Fruit fly (Drosophila melanogaster) whole organism, embryonic: ENCODE results near the gene Ae2.
A peak's percentile ranks its signal among the peaks of the same experiment; 100 is the strongest.

ENCODE experiments used
- Atf-2 ChIP-seq: fragments of 200-800 bp; sonication (Bioruptor generic); optimal IDR thresholded peaks from 2 replicates; lab custom pipeline; 2016; ENCODE audit warnings: missing biosample characterization, missing genetic modification characterization
- CG12236 ChIP-seq: fragments of 200-800 bp; sonication (Bioruptor generic); optimal IDR thresholded peaks from 2 replicates; lab custom pipeline; 2016; ENCODE audit warnings: missing biosample characterization, missing genetic modification characterization
- CG12744 ChIP-seq: fragments of 200-800 bp; sonication (Bioruptor generic); optimal IDR thresholded peaks from 2 replicates; lab custom pipeline; 2016; ENCODE audit warnings: missing biosample characterization, missing genetic modification characterization
- CG12942 ChIP-seq: fragments of 200-800 bp; sonication (Bioruptor generic); optimal IDR thresholded peaks from 3 replicates; lab custom pipeline; 2016; ENCODE audit warnings: missing biosample characterization, missing genetic modification characterization
- CG13296 ChIP-seq: fragments of 200-800 bp; sonication (Bioruptor generic); optimal IDR thresholded peaks from 3 replicates; lab custom pipeline; 2018; ENCODE audit warnings: missing biosample characterization, mild to moderate bottlenecking, missing genetic modification characterization
- CG13894 ChIP-seq: fragments of 200-800 bp; sonication (Bioruptor generic); optimal IDR thresholded peaks from 3 replicates; lab custom pipeline; 2018; ENCODE audit warnings: missing biosample characterization, mild to moderate bottlenecking, missing genetic modification characterization, moderate library complexity
- CG1529 ChIP-seq: fragments of 200-800 bp; sonication (Bioruptor generic); optimal IDR thresholded peaks from 3 replicates; lab custom pipeline; 2018; ENCODE audit warnings: missing biosample characterization, missing genetic modification characterization
- CG1647 ChIP-seq: fragments of 200-800 bp; sonication (Bioruptor generic); optimal IDR thresholded peaks from 3 replicates; lab custom pipeline; 2016; ENCODE audit warnings: missing biosample characterization, missing genetic modification characterization
- CG16779 ChIP-seq: fragments of 200-800 bp; sonication (Bioruptor generic); IDR thresholded peaks from 2 replicates; pipeline ENCODE4 v1.3.6; 2022; ENCODE audit warnings: missing biosample characterization, missing genetic modification characterization
- CG17568 ChIP-seq: fragments of 200-800 bp; sonication (Bioruptor generic); optimal IDR thresholded peaks from 2 replicates; lab custom pipeline; 2018; ENCODE audit warnings: missing biosample characterization, mild to moderate bottlenecking, missing genetic modification characterization, moderate library complexity
- CG17802 ChIP-seq: fragments of 200-800 bp; sonication (Bioruptor generic); optimal IDR thresholded peaks from 2 replicates; lab custom pipeline; 2018; ENCODE audit warnings: missing biosample characterization, mild to moderate bottlenecking, missing genetic modification characterization, moderate library complexity
- CG17829 ChIP-seq: fragments of 200-800 bp; optimal IDR thresholded peaks from 2 replicates; lab custom pipeline; 2019; ENCODE audit warnings: missing biosample characterization, mild to moderate bottlenecking, missing genetic modification characterization, moderate library complexity
- CG2116 ChIP-seq: fragments of 200-800 bp; sonication (Bioruptor generic); optimal IDR thresholded peaks from 3 replicates; lab custom pipeline; 2018; ENCODE audit warnings: missing biosample characterization, mild to moderate bottlenecking, missing genetic modification characterization
- CG2129 ChIP-seq: fragments of 200-800 bp; sonication (Bioruptor generic); IDR thresholded peaks from 2 replicates; pipeline ENCODE4 v1.3.6; 2022; ENCODE audit warnings: missing biosample characterization, missing genetic modification characterization; ENCODE audit not compliant: partially characterized antibody
- CG2678 ChIP-seq: fragments of 200-800 bp; sonication (Bioruptor generic); optimal IDR thresholded peaks from 3 replicates; lab custom pipeline; 2019; ENCODE audit warnings: missing biosample characterization, mild to moderate bottlenecking, missing genetic modification characterization, moderate library complexity
- CG9437 ChIP-seq: fragments of 200-800 bp; sonication (Bioruptor generic); optimal IDR thresholded peaks from 2 replicates; lab custom pipeline; 2018; ENCODE audit warnings: missing biosample characterization, mild to moderate bottlenecking, missing genetic modification characterization
- CG9727 ChIP-seq: fragments of 200-800 bp; sonication (Bioruptor generic); optimal IDR thresholded peaks from 3 replicates; lab custom pipeline; 2017; ENCODE audit warnings: missing biosample characterization, mild to moderate bottlenecking, missing genetic modification characterization
- CG9876 ChIP-seq: fragments of 200-800 bp; sonication (Bioruptor generic); optimal IDR thresholded peaks from 2 replicates; lab custom pipeline; 2016; ENCODE audit warnings: missing biosample characterization, missing genetic modification characterization
- CTCF ChIP-seq: fragments of 200-800 bp; sonication (Bioruptor generic); optimal IDR thresholded peaks from 2 replicates; lab custom pipeline; 2017; ENCODE audit warnings: missing biosample characterization, mild to moderate bottlenecking, missing genetic modification characterization, moderate library complexity
- D19B ChIP-seq: fragments of 200-800 bp; sonication (Bioruptor generic); optimal IDR thresholded peaks from 2 replicates; lab custom pipeline; 2017; ENCODE audit warnings: missing biosample characterization, mild to moderate bottlenecking, missing genetic modification characterization
- E2f1 ChIP-seq: fragments of 200-800 bp; sonication (Bioruptor generic); IDR thresholded peaks from 2 replicates; pipeline ENCODE4 v1.3.6; 2022; ENCODE audit warnings: missing biosample characterization, missing genetic modification characterization
- H2.0 ChIP-seq: fragments of 200-800 bp; sonication (Bioruptor generic); IDR thresholded peaks from 2 replicates; pipeline ENCODE4 v1.3.6; 2022; ENCODE audit warnings: missing biosample characterization, missing genetic modification characterization
- HLH54F ChIP-seq: fragments of 200-800 bp; sonication (Bioruptor generic); optimal IDR thresholded peaks from 3 replicates; lab custom pipeline; 2016; ENCODE audit warnings: missing biosample characterization, missing genetic modification characterization
- Hmx ChIP-seq: fragments of 200-800 bp; sonication (Bioruptor generic); optimal IDR thresholded peaks from 2 replicates; lab custom pipeline; 2016; ENCODE audit warnings: missing biosample characterization, missing genetic modification characterization
- Lpt ChIP-seq: fragments of >200 bp; optimal IDR thresholded peaks from 2 replicates; lab custom pipeline; 2018; ENCODE audit warnings: missing biosample characterization, missing genetic modification characterization
- Oaz ChIP-seq: fragments of 200-800 bp; sonication (Bioruptor generic); IDR thresholded peaks from 2 replicates; pipeline ENCODE4 v1.3.6; 2022; ENCODE audit warnings: missing biosample characterization, missing genetic modification characterization
- PHDP ChIP-seq: fragments of 200-800 bp; sonication (Bioruptor generic); optimal IDR thresholded peaks from 3 replicates; lab custom pipeline; 2018; ENCODE audit warnings: missing biosample characterization, mild to moderate bottlenecking, missing genetic modification characterization, moderate library complexity
- TFAM ChIP-seq: fragments of 200-800 bp; sonication (Bioruptor generic); optimal IDR thresholded peaks from 2 replicates; lab custom pipeline; 2017; ENCODE audit warnings: missing biosample characterization, missing genetic modification characterization, inconsistent platforms
- Tbp ChIP-seq: fragments of >200 bp; optimal IDR thresholded peaks from 2 replicates; lab custom pipeline; 2018; ENCODE audit warnings: missing biosample characterization, missing genetic modification characterization
- Vsx1 ChIP-seq: fragments of 200-800 bp; sonication (Bioruptor generic); optimal IDR thresholded peaks from 2 replicates; lab custom pipeline; 2017; ENCODE audit warnings: missing biosample characterization, mild to moderate bottlenecking, missing genetic modification characterization, missing genetic modification reagents
- amos ChIP-seq: fragments of 200-800 bp; sonication (Bioruptor generic); IDR thresholded peaks from 2 replicates; pipeline ENCODE4 v1.3.6; 2022; ENCODE audit warnings: missing biosample characterization, missing genetic modification characterization; ENCODE audit not compliant: partially characterized antibody
- chn ChIP-seq: fragments of 200-800 bp; sonication (Bioruptor generic); optimal IDR thresholded peaks from 2 replicates; lab custom pipeline; 2016; ENCODE audit warnings: missing biosample characterization, missing genetic modification characterization
- cwo ChIP-seq: fragments of 200-800 bp; sonication (Bioruptor generic); optimal IDR thresholded peaks from 3 replicates; lab custom pipeline; 2017; ENCODE audit warnings: missing biosample characterization, missing genetic modification characterization, mild to moderate bottlenecking, moderate library complexity, missing genetic modification reagents
- danr ChIP-seq: fragments of 200-800 bp; sonication (Bioruptor generic); IDR thresholded peaks from 2 replicates; pipeline ENCODE4 v1.3.6; 2022; ENCODE audit warnings: missing biosample characterization, missing genetic modification characterization
- disco-r ChIP-seq: fragments of 200-800 bp; sonication (Bioruptor generic); optimal IDR thresholded peaks from 2 replicates; lab custom pipeline; 2016; ENCODE audit warnings: missing biosample characterization, missing genetic modification characterization
- dysf ChIP-seq: fragments of 200-800 bp; sonication (Bioruptor generic); IDR thresholded peaks from 3 replicates; pipeline ENCODE4 v1.3.6; 2022; ENCODE audit warnings: missing biosample characterization, missing genetic modification characterization
- eyg ChIP-seq: fragments of 200-800 bp; sonication (Bioruptor generic); optimal IDR thresholded peaks from 3 replicates; lab custom pipeline; 2016; ENCODE audit warnings: missing biosample characterization, missing genetic modification characterization
- gsb-n ChIP-seq: fragments of 200-800 bp; sonication (Bioruptor generic); optimal IDR thresholded peaks from 3 replicates; lab custom pipeline; 2018; ENCODE audit warnings: missing biosample characterization, mild to moderate bottlenecking, missing genetic modification characterization
- h ChIP-seq: fragments of >200 bp; optimal IDR thresholded peaks from 2 replicates; lab custom pipeline; 2017
- jing ChIP-seq: fragments of 200-800 bp; sonication (Bioruptor generic); optimal IDR thresholded peaks from 2 replicates; lab custom pipeline; 2018; ENCODE audit warnings: missing biosample characterization, mild to moderate bottlenecking, missing genetic modification characterization
- nmo ChIP-seq: fragments of 200-800 bp; sonication (Bioruptor generic); optimal IDR thresholded peaks from 2 replicates; lab custom pipeline; 2018; ENCODE audit warnings: missing biosample characterization, mild to moderate bottlenecking, missing genetic modification characterization, moderate library complexity
- peb ChIP-seq: fragments of 200-800 bp; sonication (Bioruptor generic); IDR thresholded peaks from 2 replicates; pipeline ENCODE4 v1.3.6; 2022; ENCODE audit warnings: missing biosample characterization, missing genetic modification characterization
- pfk ChIP-seq: fragments of 200-800 bp; sonication (Bioruptor generic); optimal IDR thresholded peaks from 2 replicates; lab custom pipeline; 2018; ENCODE audit warnings: missing biosample characterization, mild to moderate bottlenecking, missing genetic modification characterization, moderate library complexity
- pzg ChIP-seq: fragments of 200-800 bp; sonication (Bioruptor generic); optimal IDR thresholded peaks from 3 replicates; lab custom pipeline; 2018; ENCODE audit warnings: missing biosample characterization, mild to moderate bottlenecking, missing genetic modification characterization, moderate library complexity
- row ChIP-seq: fragments of 200-800 bp; sonication (Bioruptor generic); IDR thresholded peaks from 3 replicates; pipeline ENCODE4 v1.3.6; 2022; ENCODE audit warnings: missing biosample characterization, missing genetic modification characterization
- slou ChIP-seq: fragments of 200-800 bp; sonication (Bioruptor generic); optimal IDR thresholded peaks from 3 replicates; lab custom pipeline; 2016; ENCODE audit warnings: missing biosample characterization, missing genetic modification characterization
- so ChIP-seq: fragments of 200-800 bp; sonication (Bioruptor generic); IDR thresholded peaks from 3 replicates; pipeline ENCODE4 v1.3.6; 2022; ENCODE audit warnings: missing biosample characterization, missing genetic modification characterization
- tgo ChIP-seq: fragments of 200-800 bp; sonication (Bioruptor generic); IDR thresholded peaks from 3 replicates; pipeline ENCODE4 v1.3.6; 2022; ENCODE audit warnings: missing biosample characterization, missing genetic modification characterization
- unpg ChIP-seq: fragments of 200-800 bp; sonication (Bioruptor generic); optimal IDR thresholded peaks from 3 replicates; lab custom pipeline; 2018; ENCODE audit warnings: missing biosample characterization, mild to moderate bottlenecking, missing genetic modification characterization, moderate library complexity
- z ChIP-seq: fragments of 200-800 bp; sonication (Bioruptor generic); IDR thresholded peaks from 3 replicates; pipeline ENCODE4 v1.3.6; 2022; ENCODE audit warnings: missing biosample characterization, missing genetic modification characterization
- zf30C ChIP-seq: fragments of 200-800 bp; sonication (Bioruptor generic); optimal IDR thresholded peaks from 3 replicates; lab custom pipeline; 2018; ENCODE audit warnings: missing biosample characterization, mild to moderate bottlenecking, missing genetic modification characterization

Gene Ae2

DNA sequence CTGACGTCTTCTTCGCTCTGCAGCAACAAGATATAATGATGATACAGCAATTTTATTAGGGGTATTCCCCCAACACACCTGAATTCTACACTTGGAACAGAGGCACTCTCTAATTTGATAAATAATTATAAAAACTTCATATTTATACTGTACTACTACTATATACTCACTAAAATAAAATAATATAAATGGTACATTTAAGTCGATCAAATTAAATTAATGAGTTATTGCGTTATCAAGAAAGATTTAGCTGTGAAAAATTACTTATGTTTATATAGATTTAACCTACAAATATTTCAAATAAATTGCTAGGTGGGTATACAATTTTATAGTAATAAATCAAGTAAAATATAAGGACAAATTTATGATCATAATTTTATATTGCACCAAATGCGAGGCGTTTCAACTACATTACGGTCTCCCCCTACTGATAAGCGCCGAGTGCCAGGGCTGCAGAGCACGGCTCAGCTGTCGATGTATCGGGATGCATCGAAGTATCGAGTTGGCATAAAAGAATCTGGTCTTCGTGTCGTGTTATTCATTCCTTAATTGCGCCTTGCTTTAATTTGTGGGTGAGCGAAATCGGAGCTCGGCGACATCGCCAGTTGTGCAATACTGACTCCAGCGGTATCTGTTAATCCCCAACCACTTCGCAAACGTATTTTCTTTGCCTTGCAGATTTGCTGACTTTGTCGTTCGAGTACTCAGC is 49.4 kb upstream of the Ae2 start, which contains the start of gene vsg (continued):
- TF ChIP-seq Atf-2 (GFP tag; lab: Kevin White, UChicago) (peak; percentile 18), amos (GFP tag; lab: Robert Waterston, UW) (peak; percentile 97), eyg (GFP tag; lab: Kevin White, UChicago) (no peak), HLH54F (GFP tag; lab: Kevin White, UChicago) (peak; percentile 42), CG13296 (GFP tag; lab: Kevin White, UChicago) (peak; percentile 79), CG12942 (GFP tag; lab: Kevin White, UChicago) (peak; percentile 75), D19B (GFP tag; lab: Kevin White, UChicago) (peak; percentile 73), Lpt (GFP tag; lab: Kevin White, UChicago) (no peak), CG17568 (no peak), pfk (GFP tag; lab: Kevin White, UChicago) (no peak), so (GFP tag; lab: Robert Waterston, UW) (no peak), PHDP (tag; lab: Kevin White, UChicago) (peak; percentile 78), unpg (GFP tag; lab: Kevin White, UChicago) (peak; percentile 76), TFAM (no peak), peb (GFP tag; lab: Robert Waterston, UW) (0 out of 2 replicates have a peak, but pooled peaks have one; percentile 16), pzg (peak; percentile 61), row (GFP tag; lab: Robert Waterston, UW) (peak; percentile 92), CG2129 (GFP tag; lab: Robert Waterston, UW) (peak; percentile 57; the same call in 1 of the 2 replicates), h (lab: Kevin White, UChicago) (no peak), chn (GFP tag; lab: Kevin White, UChicago) (peak; percentile 49), CG9876 (GFP tag; lab: Kevin White, UChicago) (no peak), CG2116 (GFP tag; lab: Kevin White, UChicago) (peak; percentile 67), CG13894 (tag; lab: Kevin White, UChicago) (peak; percentile 71), CG17802 (tag; lab: Kevin White, UChicago) (no peak), Oaz (GFP tag; lab: Robert Waterston, UW) (no peak; the same call in 1 of the 2 replicates), CG17829 (peak; percentile 85), z (GFP tag; lab: Robert Waterston, UW) (no peak), disco-r (GFP tag; lab: Kevin White, UChicago) (no peak), CG16779 (GFP tag; lab: Robert Waterston, UW) (0 out of 2 replicates have a peak, but pooled peaks have one; percentile 38), E2f1 (GFP tag; lab: Robert Waterston, UW) (peak; percentile 52; the same call in 1 of the 2 replicates), cwo (GFP tag; lab: Kevin White, UChicago) (peak; percentile 48), zf30C (GFP tag; lab: Kevin White, UChicago) (peak; percentile 13), CG9437 (peak; percentile 87), Vsx1 (GFP tag; lab: Kevin White, UChicago) (peak; percentile 41), dysf (GFP tag; lab: Robert Waterston, UW) (peak; percentile 78), nmo (peak; percentile 90), CG12236 (GFP tag; lab: Kevin White, UChicago) (no peak), jing (GFP tag; lab: Kevin White, UChicago) (no peak), danr (GFP tag; lab: Robert Waterston, UW) (no peak), CG12744 (GFP tag; lab: Kevin White, UChicago) (peak; percentile 2), slou (GFP tag; lab: Kevin White, UChicago) (peak; percentile 85), CG2678 (tag; lab: Kevin White, UChicago) (peak; percentile 90), H2.0 (peak; percentile 42), CTCF (GFP tag; lab: Kevin White, UChicago) (peak; percentile 0), CG1529 (GFP tag; lab: Kevin White, UChicago) (peak; percentile 59), CG9727 (GFP tag; lab: Kevin White, UChicago) (peak; percentile 91), tgo (GFP tag; lab: Robert Waterston, UW) (peak; percentile 81), CG1647 (GFP tag; lab: Kevin White, UChicago) (peak; percentile 27), gsb-n (tag; lab: Kevin White, UChicago) (peak; percentile 68), Tbp (no peak), Hmx (GFP tag; lab: Kevin White, UChicago) (no peak)
